Worm (Caenorhabditis elegans) whole organism, mixed stage, embryonic: Measurements from ENCODE around the gene F43E2.11.
A peak's percentile ranks its signal among the peaks of the same experiment; 100 is the strongest.

Experiments
- M03D4.4 ChIP-seq: sonication (generic microtip); optimal IDR thresholded peaks from 2 replicates; lab custom pipeline; 2017; ENCODE audit warnings: mild to moderate bottlenecking, missing genetic modification characterization, missing compliant biosample characterization
- bed-3 ChIP-seq: fragments of 200-800 bp; sonication (Bioruptor generic); optimal IDR thresholded peaks from 3 replicates; lab custom pipeline; 2018; ENCODE audit warnings: mild to moderate bottlenecking, missing genetic modification characterization, moderate library complexity, missing compliant biosample characterization
- blmp-1 ChIP-seq: fragments of 150-350 bp; optimal IDR thresholded peaks from 2 replicates; lab custom pipeline; 2014; ENCODE audit warnings: missing biosample characterization, missing genetic modification characterization
- ceh-39 ChIP-seq: fragments of 150-350 bp; optimal IDR thresholded peaks from 2 replicates; lab custom pipeline; 2014; ENCODE audit warnings: missing biosample characterization, missing genetic modification characterization
- ceh-43 ChIP-seq: fragments of 200-800 bp; sonication (Bioruptor generic); optimal IDR thresholded peaks from 2 replicates; lab custom pipeline; 2018; ENCODE audit warnings: mild to moderate bottlenecking, missing genetic modification characterization, moderate library complexity, missing compliant biosample characterization
- ceh-83 ChIP-seq: fragments of 200-800 bp; sonication (Bioruptor generic); optimal IDR thresholded peaks from 2 replicates; lab custom pipeline; 2018; ENCODE audit warnings: mild to moderate bottlenecking, missing genetic modification characterization, missing compliant biosample characterization
- ces-1 ChIP-seq: fragments of 150-350 bp; optimal IDR thresholded peaks from 2 replicates; lab custom pipeline; 2014; ENCODE audit warnings: missing biosample characterization, missing genetic modification reagents, missing genetic modification characterization
- cnd-1 ChIP-seq: fragments of 200-800 bp; sonication (Bioruptor generic); optimal IDR thresholded peaks from 2 replicates; lab custom pipeline; 2018; ENCODE audit warnings: mild to moderate bottlenecking, missing genetic modification characterization, missing compliant biosample characterization
- drap-1 ChIP-seq: fragments of 200-800 bp; sonication (Bioruptor generic); optimal IDR thresholded peaks from 3 replicates; lab custom pipeline; 2018; ENCODE audit warnings: mild to moderate bottlenecking, missing genetic modification characterization, missing compliant biosample characterization
- elt-3 ChIP-seq: fragments of 150-350 bp; optimal IDR thresholded peaks from 2 replicates; lab custom pipeline; 2014; ENCODE audit warnings: missing biosample characterization, missing genetic modification characterization
- flh-1 ChIP-seq: fragments of 200-800 bp; sonication (Bioruptor generic); optimal IDR thresholded peaks from 2 replicates; lab custom pipeline; 2018; ENCODE audit warnings: mild to moderate bottlenecking, missing genetic modification characterization, moderate library complexity, missing compliant biosample characterization
- ham-2 ChIP-seq: fragments of 200-800 bp; sonication (Bioruptor generic); optimal IDR thresholded peaks from 2 replicates; lab custom pipeline; 2018; ENCODE audit warnings: mild to moderate bottlenecking, missing genetic modification characterization, missing compliant biosample characterization
- hlh-1 ChIP-seq: fragments of 150-350 bp; optimal IDR thresholded peaks from 2 replicates; lab custom pipeline; 2014; ENCODE audit warnings: missing biosample characterization, missing genetic modification reagents, missing genetic modification characterization
- lin-13 ChIP-seq: fragments of 150-350 bp; optimal IDR thresholded peaks from 2 replicates; lab custom pipeline; 2014; ENCODE audit warnings: missing biosample characterization, missing genetic modification characterization
- mab-5 ChIP-seq: fragments of 150-350 bp; optimal IDR thresholded peaks from 2 replicates; lab custom pipeline; 2014; ENCODE audit warnings: missing biosample characterization, missing genetic modification characterization
- mep-1 ChIP-seq: fragments of 150-350 bp; optimal IDR thresholded peaks from 2 replicates; lab custom pipeline; 2017; ENCODE audit warnings: missing biosample characterization, missing genetic modification reagents, missing genetic modification characterization, inconsistent platforms
- mls-2 ChIP-seq: sonication (generic microtip); optimal IDR thresholded peaks from 2 replicates; lab custom pipeline; 2016; ENCODE audit warnings: mild to moderate bottlenecking, missing genetic modification characterization, moderate library complexity, missing compliant biosample characterization
- nhr-12 ChIP-seq: fragments of 150-350 bp; optimal IDR thresholded peaks from 2 replicates; lab custom pipeline; 2014; ENCODE audit warnings: missing biosample characterization, missing genetic modification characterization
- nhr-2 ChIP-seq: fragments of 150-350 bp; optimal IDR thresholded peaks from 2 replicates; lab custom pipeline; 2014; ENCODE audit warnings: missing biosample characterization, missing genetic modification characterization
- nhr-237 ChIP-seq: fragments of 150-350 bp; optimal IDR thresholded peaks from 2 replicates; lab custom pipeline; 2014; ENCODE audit warnings: missing biosample characterization, missing genetic modification characterization
- nhr-28 ChIP-seq: fragments of 150-350 bp; optimal IDR thresholded peaks from 2 replicates; lab custom pipeline; 2014; ENCODE audit warnings: missing biosample characterization, missing genetic modification characterization
- nhr-76 ChIP-seq: sonication (generic microtip); optimal IDR thresholded peaks from 2 replicates; lab custom pipeline; 2017; ENCODE audit warnings: missing biosample characterization, missing genetic modification characterization
- pha-4 ChIP-seq: fragments of 150-350 bp; optimal IDR thresholded peaks from 2 replicates; lab custom pipeline; 2018; ENCODE audit warnings: missing biosample characterization, missing genetic modification reagents, missing genetic modification characterization
- sem-2 ChIP-seq: fragments of 200-800 bp; sonication (Bioruptor generic); optimal IDR thresholded peaks from 2 replicates; lab custom pipeline; 2018; ENCODE audit warnings: mild to moderate bottlenecking, missing genetic modification characterization, missing compliant biosample characterization
- snpc-4 ChIP-seq: fragments of 150-350 bp; optimal IDR thresholded peaks from 2 replicates; lab custom pipeline; 2014; ENCODE audit warnings: missing biosample characterization, missing genetic modification characterization
- sptf-1 ChIP-seq: sonication (generic microtip); optimal IDR thresholded peaks from 2 replicates; lab custom pipeline; 2017; ENCODE audit warnings: mild to moderate bottlenecking, missing genetic modification characterization, moderate library complexity, missing compliant biosample characterization
- tbx-8 ChIP-seq: fragments of 200-800 bp; sonication (Bioruptor generic); optimal IDR thresholded peaks from 2 replicates; lab custom pipeline; 2018; ENCODE audit warnings: mild to moderate bottlenecking, missing genetic modification characterization, moderate library complexity, missing compliant biosample characterization
- unc-120 ChIP-seq: sonication (generic microtip); optimal IDR thresholded peaks from 2 replicates; lab custom pipeline; 2017; ENCODE audit warnings: missing genetic modification characterization, missing compliant biosample characterization; ENCODE audit not compliant: poor library complexity, severe bottlenecking
- unc-39 ChIP-seq: fragments of 150-350 bp; optimal IDR thresholded peaks from 2 replicates; lab custom pipeline; 2014; ENCODE audit warnings: missing biosample characterization, missing genetic modification characterization
- unc-62 ChIP-seq: fragments of 150-350 bp; optimal IDR thresholded peaks from 2 replicates; lab custom pipeline; 2014; ENCODE audit warnings: missing biosample characterization, missing genetic modification reagents, missing genetic modification characterization
- zip-8 ChIP-seq: fragments of 150-350 bp; optimal IDR thresholded peaks from 2 replicates; lab custom pipeline; 2014; ENCODE audit warnings: missing biosample characterization, missing genetic modification characterization
- ztf-11 ChIP-seq: fragments of 150-350 bp; optimal IDR thresholded peaks from 2 replicates; lab custom pipeline; 2014; ENCODE audit warnings: missing biosample characterization, missing genetic modification characterization

F43E2.11 gene

ce11 chrII:7338995-7339394 lies 31.1 kb downstream of the F43E2.11 start, which contains the start of gene nhr-21:
Gene nhr-21, plus strand, starts transcription at chrII:7339229.
- peak; percentile 47 for TF ChIP-seq unc-62 (GFP tag; lab: Kevin White, UChicago)
- no peak for TF ChIP-seq nhr-2 (tag; lab: Kevin White, UChicago)
- TF ChIP-seq, all 35 proteins: peak for 1

- TF ChIP-seq sem-2 (GFP tag; lab: Kevin White, UChicago) (no peak), mep-1 (peak; percentile 50), mab-5 (tag; lab: Kevin White, UChicago) (no peak), pha-4 (tag; lab: Kevin White, UChicago) (peak; percentile 27)
Measured at ce11 chrII:7337469-7337893, 32.6 kb downstream of the F43E2.11 start.

- TF ChIP-seq ceh-43 (GFP tag; lab: Kevin White, UChicago) (no peak), nhr-28 (tag; lab: Kevin White, UChicago) (no peak), sem-2 (GFP tag; lab: Kevin White, UChicago) (no peak), flh-1 (no peak), cnd-1 (no peak), ztf-11 (tag; lab: Kevin White, UChicago) (no peak), zip-8 (tag; lab: Kevin White, UChicago) (no peak), mab-5 (tag; lab: Kevin White, UChicago) (no peak), bed-3 (no peak), ham-2 (no peak), M03D4.4 (tag; lab: Kevin White, UChicago) (no peak), lin-13 (tag; lab: Kevin White, UChicago) (no peak), blmp-1 (tag; lab: Kevin White, UChicago) (no peak), unc-39 (tag; lab: Kevin White, UChicago) (no peak), ceh-39 (tag; lab: Kevin White, UChicago) (no peak), nhr-2 (tag; lab: Kevin White, UChicago) (no peak), hlh-1 (no peak)
Measured at ce11 chrII:7331224-7331623, 38.9 kb downstream of the F43E2.11 start, which contains the start of gene npax-1. Gene npax-1, minus strand, starts transcription at chrII:7331324.

ce11 chrII:7326997-7327396 lies 43.1 kb downstream of the F43E2.11 start:
- TF ChIP-seq ceh-83 = no peak
- TF ChIP-seq tbx-8 = no peak
- TF ChIP-seq unc-62 (GFP tag; lab: Kevin White, UChicago) = peak; percentile 11
- TF ChIP-seq sptf-1 = no peak
- no peak for TF ChIP-seq nhr-237 (tag; lab: Kevin White, UChicago)
- TF ChIP-seq ces-1 = peak; percentile 47
- TF ChIP-seq ceh-43 (GFP tag; lab: Kevin White, UChicago) = no peak
- no peak for TF ChIP-seq bed-3
- TF ChIP-seq blmp-1 (tag; lab: Kevin White, UChicago) = no peak
- no peak for TF ChIP-seq nhr-28 (tag; lab: Kevin White, UChicago)
- TF ChIP-seq unc-120 (tag; lab: Kevin White, UChicago) = peak; percentile 20
- TF ChIP-seq unc-39 (tag; lab: Kevin White, UChicago) = no peak
- TF ChIP-seq lin-13 (tag; lab: Kevin White, UChicago) = no peak
- TF ChIP-seq nhr-12 (tag; lab: Kevin White, UChicago) = no peak
- no peak for TF ChIP-seq ztf-11 (tag; lab: Kevin White, UChicago)
- TF ChIP-seq mab-5 (tag; lab: Kevin White, UChicago) = no peak
- no peak for TF ChIP-seq drap-1 (GFP tag; lab: Kevin White, UChicago)
- no peak for TF ChIP-seq cnd-1
- no peak for TF ChIP-seq snpc-4 (tag; lab: Kevin White, UChicago)
- TF ChIP-seq nhr-2 (tag; lab: Kevin White, UChicago) = no peak
- TF ChIP-seq ham-2 = no peak
- TF ChIP-seq elt-3 (tag; lab: Kevin White, UChicago) = no peak
- peak; percentile 12 for TF ChIP-seq hlh-1
- no peak for TF ChIP-seq pha-4 (tag; lab: Kevin White, UChicago)
- no peak for TF ChIP-seq flh-1
- TF ChIP-seq mep-1 = no peak
- TF ChIP-seq M03D4.4 (tag; lab: Kevin White, UChicago) = no peak
- TF ChIP-seq, all 35 proteins: peak for 4

- TF ChIP-seq ces-1 (peak; percentile 32), unc-62 (GFP tag; lab: Kevin White, UChicago) (no peak)
Measured at ce11 chrII:7326199-7326598, 43.9 kb downstream of the F43E2.11 start.

ce11 chrII:7325063-7325480 lies 45.0 kb downstream of the F43E2.11 start:
- TF ChIP-seq elt-3 (tag; lab: Kevin White, UChicago) (no peak), pha-4 (tag; lab: Kevin White, UChicago) (no peak), nhr-12 (tag; lab: Kevin White, UChicago) (no peak), nhr-76 (tag; lab: Kevin White, UChicago) (no peak), ceh-39 (tag; lab: Kevin White, UChicago) (no peak), ces-1 (no peak), ceh-43 (GFP tag; lab: Kevin White, UChicago) (no peak), sem-2 (GFP tag; lab: Kevin White, UChicago) (no peak), mls-2 (tag; lab: Kevin White, UChicago) (no peak), hlh-1 (no peak), lin-13 (tag; lab: Kevin White, UChicago) (no peak), nhr-2 (tag; lab: Kevin White, UChicago) (no peak), drap-1 (GFP tag; lab: Kevin White, UChicago) (no peak), mab-5 (tag; lab: Kevin White, UChicago) (no peak), nhr-237 (tag; lab: Kevin White, UChicago) (no peak)
- TF ChIP-seq, all 35 proteins: peak for 0
